Fruit fly (Drosophila melanogaster) whole organism, embryonic: Measurements from ENCODE around the gene Gr64a.

Experiments
- ATbp ChIP-seq: fragments of 200-800 bp; sonication (Bioruptor generic); optimal IDR thresholded peaks from 2 replicates; lab custom pipeline; 2017; ENCODE audit warnings: missing biosample characterization, mild to moderate bottlenecking, missing genetic modification characterization, missing genetic modification reagents
- B-H2 ChIP-seq: fragments of 200-800 bp; sonication (Bioruptor generic); optimal IDR thresholded peaks from 2 replicates; lab custom pipeline; 2018; ENCODE audit warnings: missing biosample characterization, mild to moderate bottlenecking, missing genetic modification characterization
- BtbVII ChIP-seq: fragments of 200-800 bp; sonication (Bioruptor generic); optimal IDR thresholded peaks from 3 replicates; lab custom pipeline; 2017; ENCODE audit warnings: missing biosample characterization, mild to moderate bottlenecking, missing genetic modification characterization
- CG10366 ChIP-seq: fragments of 200-800 bp; sonication (Bioruptor generic); IDR thresholded peaks from 2 replicates; pipeline ENCODE4 v1.3.6; 2022; ENCODE audit warnings: missing biosample characterization, missing genetic modification characterization
- CG10462 ChIP-seq: fragments of 200-800 bp; sonication (Bioruptor generic); optimal IDR thresholded peaks from 2 replicates; lab custom pipeline; 2016; ENCODE audit warnings: missing biosample characterization, missing genetic modification characterization
- CG10654 ChIP-seq: fragments of 200-800 bp; sonication (Bioruptor generic); optimal IDR thresholded peaks from 2 replicates; lab custom pipeline; 2016; ENCODE audit warnings: missing biosample characterization, missing genetic modification characterization
- CG11247 ChIP-seq: fragments of 200-800 bp; sonication (Bioruptor generic); IDR thresholded peaks from 2 replicates; pipeline ENCODE4 v1.3.6; 2022; ENCODE audit warnings: missing biosample characterization, missing genetic modification characterization
- CG14014 ChIP-seq: fragments of 200-800 bp; sonication (Bioruptor generic); IDR thresholded peaks from 2 replicates; pipeline ENCODE4 v1.3.6; 2022; ENCODE audit warnings: missing biosample characterization, missing genetic modification characterization
- CG1647 ChIP-seq: fragments of 200-800 bp; sonication (Bioruptor generic); optimal IDR thresholded peaks from 3 replicates; lab custom pipeline; 2016; ENCODE audit warnings: missing biosample characterization, missing genetic modification characterization
- CG17385 ChIP-seq: fragments of 200-800 bp; sonication (Bioruptor generic); optimal IDR thresholded peaks from 3 replicates; lab custom pipeline; 2018; ENCODE audit warnings: missing biosample characterization, mild to moderate bottlenecking, missing genetic modification characterization
- CG17612 ChIP-seq: fragments of 200-800 bp; sonication (Bioruptor generic); IDR thresholded peaks from 2 replicates; pipeline ENCODE4 v1.3.6; 2022; ENCODE audit warnings: missing biosample characterization, missing genetic modification characterization
- CG31365 ChIP-seq: fragments of 200-800 bp; sonication (Bioruptor generic); optimal IDR thresholded peaks from 2 replicates; lab custom pipeline; 2018; ENCODE audit warnings: missing biosample characterization, mild to moderate bottlenecking, missing genetic modification characterization
- CG3163 ChIP-seq: fragments of 200-800 bp; sonication (Bioruptor generic); optimal IDR thresholded peaks from 3 replicates; lab custom pipeline; 2016; ENCODE audit warnings: missing biosample characterization, missing genetic modification characterization
- CG32532 ChIP-seq: fragments of 200-800 bp; sonication (Bioruptor generic); IDR thresholded peaks from 2 replicates; pipeline ENCODE4 v1.3.6; 2022; ENCODE audit warnings: missing biosample characterization, missing genetic modification characterization
- CG4854 ChIP-seq: fragments of 200-800 bp; sonication (Bioruptor generic); optimal IDR thresholded peaks from 2 replicates; lab custom pipeline; 2016; ENCODE audit warnings: missing biosample characterization, missing genetic modification characterization, inconsistent platforms
- CG6175 ChIP-seq: fragments of 200-800 bp; sonication (Bioruptor generic); IDR thresholded peaks from 3 replicates; pipeline ENCODE4 v1.3.6; 2022; ENCODE audit warnings: missing biosample characterization, missing genetic modification characterization
- CG6272 ChIP-seq: fragments of 200-800 bp; sonication (Bioruptor generic); IDR thresholded peaks from 2 replicates; pipeline ENCODE4 v1.3.6; 2022; ENCODE audit warnings: missing biosample characterization, missing genetic modification characterization
- CG6654 ChIP-seq: fragments of 200-800 bp; sonication (Bioruptor generic); optimal IDR thresholded peaks from 2 replicates; lab custom pipeline; 2017; ENCODE audit warnings: missing biosample characterization, mild to moderate bottlenecking, missing genetic modification characterization
- CG7372 ChIP-seq: fragments of 200-800 bp; sonication (Bioruptor generic); IDR thresholded peaks from 2 replicates; pipeline ENCODE4 v1.3.6; 2022; ENCODE audit warnings: missing biosample characterization, missing genetic modification characterization
- CG7786 ChIP-seq: fragments of 200-800 bp; sonication (Bioruptor generic); optimal IDR thresholded peaks from 2 replicates; lab custom pipeline; 2016; ENCODE audit warnings: missing biosample characterization, missing genetic modification characterization
- D19B ChIP-seq: fragments of 200-800 bp; sonication (Bioruptor generic); optimal IDR thresholded peaks from 2 replicates; lab custom pipeline; 2017; ENCODE audit warnings: missing biosample characterization, mild to moderate bottlenecking, missing genetic modification characterization
- Dad ChIP-seq: fragments of 200-800 bp; sonication (Bioruptor generic); optimal IDR thresholded peaks from 3 replicates; lab custom pipeline; 2016; ENCODE audit warnings: missing biosample characterization, missing genetic modification characterization
- Doc3 ChIP-seq: fragments of 200-800 bp; sonication (Bioruptor generic); IDR thresholded peaks from 3 replicates; pipeline ENCODE4 v1.3.6; 2022; ENCODE audit warnings: missing biosample characterization, missing genetic modification characterization; ENCODE audit not compliant: partially characterized antibody
- Drgx ChIP-seq: fragments of 200-800 bp; sonication (Bioruptor generic); IDR thresholded peaks from 2 replicates; pipeline ENCODE4 v1.3.6; 2022; ENCODE audit warnings: missing biosample characterization, missing genetic modification characterization
- Hmx ChIP-seq: fragments of 200-800 bp; sonication (Bioruptor generic); optimal IDR thresholded peaks from 2 replicates; lab custom pipeline; 2016; ENCODE audit warnings: missing biosample characterization, missing genetic modification characterization
- Lim3 ChIP-seq: fragments of 200-800 bp; sonication (Bioruptor generic); IDR thresholded peaks from 2 replicates; pipeline ENCODE4 v1.3.6; 2022; ENCODE audit warnings: missing biosample characterization, missing genetic modification characterization
- Mes4 ChIP-seq: fragments of 200-800 bp; sonication (Bioruptor generic); optimal IDR thresholded peaks from 2 replicates; lab custom pipeline; 2016; ENCODE audit warnings: missing biosample characterization, missing genetic modification characterization
- Myb ChIP-seq: fragments of 200-800 bp; sonication (Bioruptor generic); optimal IDR thresholded peaks from 2 replicates; lab custom pipeline; 2016; ENCODE audit warnings: missing biosample characterization, missing genetic modification characterization
- Neu2 ChIP-seq: fragments of 200-800 bp; sonication (Bioruptor generic); optimal IDR thresholded peaks from 3 replicates; lab custom pipeline; 2016; ENCODE audit warnings: missing biosample characterization, missing genetic modification characterization, borderline replicate concordance
- bcd ChIP-seq: fragments of 200-800 bp; sonication (Bioruptor generic); optimal IDR thresholded peaks from 2 replicates; lab custom pipeline; 2017; ENCODE audit warnings: missing biosample characterization, mild to moderate bottlenecking, missing genetic modification characterization
- bigmax ChIP-seq: fragments of 200-800 bp; sonication (Bioruptor generic); optimal IDR thresholded peaks from 2 replicates; lab custom pipeline; 2018; ENCODE audit warnings: missing biosample characterization, mild to moderate bottlenecking, missing genetic modification characterization
- bowl ChIP-seq: fragments of 200-800 bp; sonication (Bioruptor generic); IDR thresholded peaks from 2 replicates; pipeline ENCODE4 v1.3.6; 2022; ENCODE audit warnings: missing biosample characterization, missing genetic modification characterization
- btn ChIP-seq: fragments of 200-800 bp; sonication (Bioruptor generic); optimal IDR thresholded peaks from 2 replicates; lab custom pipeline; 2016; ENCODE audit warnings: missing biosample characterization, missing genetic modification characterization
- cato ChIP-seq: fragments of 200-800 bp; sonication (Bioruptor generic); optimal IDR thresholded peaks from 2 replicates; lab custom pipeline; 2016; ENCODE audit warnings: missing biosample characterization, missing genetic modification characterization, borderline replicate concordance
- crol ChIP-seq: fragments of 200-800 bp; sonication (Bioruptor generic); IDR thresholded peaks from 2 replicates; pipeline ENCODE4 v1.3.6; 2022; ENCODE audit warnings: missing biosample characterization, missing genetic modification characterization
- ewg ChIP-seq: fragments of 200-800 bp; sonication (Bioruptor generic); optimal IDR thresholded peaks from 3 replicates; lab custom pipeline; 2017; ENCODE audit warnings: mild to moderate bottlenecking, missing biosample characterization, missing genetic modification reagents, missing genetic modification characterization
- eyg ChIP-seq: fragments of 200-800 bp; sonication (Bioruptor generic); optimal IDR thresholded peaks from 3 replicates; lab custom pipeline; 2016; ENCODE audit warnings: missing biosample characterization, missing genetic modification characterization
- kni ChIP-seq: fragments of 200-800 bp; sonication (Bioruptor generic); optimal IDR thresholded peaks from 3 replicates; lab custom pipeline; 2017; ENCODE audit warnings: mild to moderate bottlenecking, missing biosample characterization, missing genetic modification reagents, missing genetic modification characterization
- lab ChIP-seq: fragments of 200-800 bp; sonication (Bioruptor generic); optimal IDR thresholded peaks from 3 replicates; lab custom pipeline; 2017; ENCODE audit warnings: missing biosample characterization, missing genetic modification characterization, mild to moderate bottlenecking, moderate library complexity, missing genetic modification reagents
- lola ChIP-seq, 3 experiments: fragments of >200 bp in 2 of 3; fragments of 200-800 bp in 1 of 3; sonication (Bioruptor generic) in 1 of 3; optimal IDR thresholded peaks; 2 replicates each; lab custom pipeline; 2017 to 2019; ENCODE audit warnings: missing biosample characterization in 3 of 3, missing genetic modification characterization in 3 of 3, mild to moderate bottlenecking in 1 of 3, moderate library complexity in 1 of 3
- luna ChIP-seq: fragments of 200-800 bp; sonication (Bioruptor generic); optimal IDR thresholded peaks from 2 replicates; lab custom pipeline; 2016; ENCODE audit warnings: missing biosample characterization, missing genetic modification characterization
- nmo ChIP-seq: fragments of 200-800 bp; sonication (Bioruptor generic); optimal IDR thresholded peaks from 2 replicates; lab custom pipeline; 2018; ENCODE audit warnings: missing biosample characterization, mild to moderate bottlenecking, missing genetic modification characterization, moderate library complexity
- nom ChIP-seq: fragments of 200-800 bp; sonication (Bioruptor generic); optimal IDR thresholded peaks from 2 replicates; lab custom pipeline; 2017; ENCODE audit warnings: missing biosample characterization, missing genetic modification characterization, mild to moderate bottlenecking, moderate library complexity, missing genetic modification reagents
- oc ChIP-seq: fragments of 200-800 bp; sonication (Bioruptor generic); optimal IDR thresholded peaks from 2 replicates; lab custom pipeline; 2018; ENCODE audit warnings: missing biosample characterization, mild to moderate bottlenecking, missing genetic modification characterization, moderate library complexity
- salm ChIP-seq: fragments of 200-800 bp; sonication (Bioruptor generic); optimal IDR thresholded peaks from 2 replicates; lab custom pipeline; 2018; ENCODE audit warnings: missing biosample characterization, mild to moderate bottlenecking, missing genetic modification characterization
- sd ChIP-seq: fragments of 200-800 bp; sonication (Bioruptor generic); optimal IDR thresholded peaks from 3 replicates; lab custom pipeline; 2018; ENCODE audit warnings: missing biosample characterization, mild to moderate bottlenecking, missing genetic modification characterization, moderate library complexity
- sr ChIP-seq: fragments of 200-800 bp; sonication (Bioruptor generic); IDR thresholded peaks from 3 replicates; pipeline ENCODE4 v1.3.6; 2022; ENCODE audit warnings: missing biosample characterization, missing genetic modification characterization
- tll ChIP-seq, 2 experiments: fragments of 200-800 bp in 1 of 2; fragments of >200 bp in 1 of 2; sonication (Bioruptor generic) in 1 of 2; optimal IDR thresholded peaks; 2 replicates each; lab custom pipeline; 2017 to 2019; ENCODE audit warnings: missing biosample characterization in 2 of 2, missing genetic modification characterization in 2 of 2, mild to moderate bottlenecking in 1 of 2, moderate library complexity in 1 of 2
- wdn ChIP-seq: fragments of 200-800 bp; sonication (Bioruptor generic); IDR thresholded peaks from 2 replicates; pipeline ENCODE4 v1.3.6; 2022; ENCODE audit warnings: missing biosample characterization, missing genetic modification characterization

Gene Gr64a

dm6 chr3L:4070221-4070995, 43.8 kb downstream of the Gr64a start (continued):
- peak; percentile 89 for TF ChIP-seq bcd (GFP tag; lab: Kevin White, UChicago)
- TF ChIP-seq CG7372 (GFP tag; lab: Robert Waterston, UW), result peak; percentile 88
- peak; percentile 71 for TF ChIP-seq cato
- peak; percentile 76 for TF ChIP-seq Dad (GFP tag; lab: Kevin White, UChicago)
- peak; percentile 94 for TF ChIP-seq lab (GFP tag; lab: Kevin White, UChicago)
- peak; percentile 76 for TF ChIP-seq ewg (GFP tag; lab: Kevin White, UChicago)
- TF ChIP-seq CG11247, result peak; percentile 93
- peak; percentile 65 for TF ChIP-seq CG31365
- peak; percentile 56 for TF ChIP-seq CG4854 (GFP tag; lab: Kevin White, UChicago)
- TF ChIP-seq CG7786 (GFP tag; lab: Kevin White, UChicago), result peak; percentile 93
- peak; percentile 94 for TF ChIP-seq CG32532 (GFP tag; lab: Robert Waterston, UW)
- TF ChIP-seq crol (GFP tag; lab: Robert Waterston, UW), result peak; percentile 88
- TF ChIP-seq B-H2 (GFP tag; lab: Kevin White, UChicago), result peak; percentile 26
- TF ChIP-seq Drgx, result peak; percentile 99
- TF ChIP-seq CG10462 (GFP tag; lab: Kevin White, UChicago), result peak; percentile 36
- TF ChIP-seq nmo (GFP tag; lab: Kevin White, UChicago), result peak; percentile 86
- no peak for TF ChIP-seq luna (GFP tag; lab: Kevin White, UChicago)
- TF ChIP-seq CG10654 (GFP tag; lab: Kevin White, UChicago), result peak; percentile 77
- TF ChIP-seq CG10366 (GFP tag; lab: Robert Waterston, UW), result peak; percentile 96
- peak; percentile 79 for TF ChIP-seq Mes4
- peak; percentile 65 for TF ChIP-seq sd
- peak; percentile 36 for TF ChIP-seq Neu2
- peak; percentile 81 for TF ChIP-seq bowl
- peak; percentile 79; the same call in 2 of the 3 replicates for TF ChIP-seq sr
- no peak for TF ChIP-seq Doc3 (GFP tag; lab: Robert Waterston, UW)
- peak; percentile 90 for TF ChIP-seq oc
- peak; percentile 81 for TF ChIP-seq CG6175 (GFP tag; lab: Robert Waterston, UW)
- TF ChIP-seq CG1647 (GFP tag; lab: Kevin White, UChicago), result peak; percentile 72
- peak; percentile 78 for TF ChIP-seq CG6272
- peak; percentile 84 for TF ChIP-seq nom (GFP tag; lab: Kevin White, UChicago)
- TF ChIP-seq CG3163 (GFP tag; lab: Kevin White, UChicago), result peak; percentile 71
- TF ChIP-seq bigmax (GFP tag; lab: Kevin White, UChicago), result no peak
- TF ChIP-seq CG17612 (GFP tag; lab: Robert Waterston, UW), result peak; percentile 88
- TF ChIP-seq eyg, result peak; percentile 73
- peak; percentile 98 for TF ChIP-seq D19B
- TF ChIP-seq Myb, result peak; percentile 68
- no peak for TF ChIP-seq tll (GFP tag; optimal IDR thresholded peaks at IDR 0.05; lab: Kevin White, UChicago)
- TF ChIP-seq lola (GFP tag; optimal IDR thresholded peaks at IDR 0.05; lab: Kevin White, UChicago), result peak in 1 of 3 experiments; percentile 25
- peak; percentile 75 for TF ChIP-seq Lim3 (GFP tag; lab: Robert Waterston, UW)
- TF ChIP-seq CG17385 (GFP tag; lab: Kevin White, UChicago), result peak; percentile 82
- peak; percentile 88 for TF ChIP-seq wdn (GFP tag; lab: Robert Waterston, UW)
- peak; percentile 77 for TF ChIP-seq BtbVII (GFP tag; lab: Kevin White, UChicago)
- peak; percentile 69 for TF ChIP-seq CG6654 (GFP tag; lab: Kevin White, UChicago)
- TF ChIP-seq CG14014 (GFP tag; lab: Robert Waterston, UW), result peak; percentile 95
- peak; percentile 75 for TF ChIP-seq btn (GFP tag; lab: Kevin White, UChicago)
- TF ChIP-seq ATbp (GFP tag; lab: Kevin White, UChicago), result peak; percentile 76
- TF ChIP-seq kni (GFP tag; lab: Kevin White, UChicago), result no peak
- peak; percentile 27 for TF ChIP-seq Hmx (GFP tag; lab: Kevin White, UChicago)
- TF ChIP-seq salm (tag; lab: Kevin White, UChicago), result peak; percentile 72
